Fruit fly (Drosophila melanogaster): Measurements from ENCODE around the gene bocks.

bocks gene

dm6 chr3R:9555334-9555974 is 35.3 kb downstream of the bocks start, which contains the start of the genes CG9386 and BckdhA (continued):
- TF ChIP-seq CG10321 (GFP tag; IDR thresholded peaks at IDR 0.05) (no peak), CG2889 (GFP tag; IDR thresholded peaks at IDR 0.05) (no peak), MBD-R2 (GFP tag; IDR thresholded peaks at IDR 0.05) (peak; percentile 49), CG9797 (GFP tag; optimal IDR thresholded peaks at IDR 0.05) (no peak), CG7745 (tag; optimal IDR thresholded peaks at IDR 0.05) (no peak), CG8944 (GFP tag; optimal IDR thresholded peaks at IDR 0.05) (peak; percentile 55), Hr3 (GFP tag; optimal IDR thresholded peaks at IDR 0.05) (peak; percentile 52), z (GFP tag; IDR thresholded peaks at IDR 0.05) (no peak), Atf-2 (GFP tag; optimal IDR thresholded peaks at IDR 0.05) (peak; percentile 13), CG31441 (GFP tag; IDR thresholded peaks at IDR 0.05) (peak; percentile 52; the same call in 1 of the 2 replicates), CG11695 (GFP tag; IDR thresholded peaks at IDR 0.05) (no peak), CG7786 (GFP tag; optimal IDR thresholded peaks at IDR 0.05) (peak; percentile 16), E2f1 (GFP tag; IDR thresholded peaks at IDR 0.05) (no peak), slp2 (GFP tag; optimal IDR thresholded peaks at IDR 0.05) (peak; percentile 6), CG6791 (GFP tag; IDR thresholded peaks at IDR 0.05; ENCODE audit: partially characterized antibody) (peak; percentile 12; the same call in 1 of the 3 replicates), CG16813 (GFP tag; IDR thresholded peaks at IDR 0.05; ENCODE audit: partially characterized antibody) (peak; percentile 70), CG11504 (tag; optimal IDR thresholded peaks at IDR 0.05) (no peak), CG30403 (GFP tag; optimal IDR thresholded peaks at IDR 0.05) (peak; percentile 75), Neu2 (GFP tag; optimal IDR thresholded peaks at IDR 0.05; ENCODE audit: borderline replicate concordance) (no peak), en (GFP tag; optimal IDR thresholded peaks at IDR 0.05) (no peak), sens-2 (GFP tag; IDR thresholded peaks at IDR 0.05) (no peak), nau (GFP tag; optimal IDR thresholded peaks at IDR 0.05) (no peak), CG10366 (GFP tag; IDR thresholded peaks at IDR 0.05) (peak; percentile 28; the same call in 1 of the 2 replicates), zfh2 (GFP tag; optimal IDR thresholded peaks at IDR 0.05) (peak; percentile 58), CG5953 (GFP tag; IDR thresholded peaks at IDR 0.05) (no peak), CG1792 (GFP tag; optimal IDR thresholded peaks at IDR 0.05) (no peak), CG8765 (GFP tag; IDR thresholded peaks at IDR 0.05) (0 out of 2 replicates have a peak, but pooled peaks have one; percentile 14), CG15696 (tag; optimal IDR thresholded peaks at IDR 0.05) (peak; percentile 38), CG14710 (tag; optimal IDR thresholded peaks at IDR 0.05) (peak; percentile 66), Aef1 (GFP tag; IDR thresholded peaks at IDR 0.05) (peak; percentile 13; the same call in 1 of the 3 replicates), da (GFP tag; optimal IDR thresholded peaks at IDR 0.05) (no peak), bowl (GFP tag; IDR thresholded peaks at IDR 0.05) (no peak), klu (GFP tag; IDR thresholded peaks at IDR 0.05) (no peak), CG3407 (GFP tag; optimal IDR thresholded peaks at IDR 0.05) (peak; percentile 13), nerfin-1 (tag; optimal IDR thresholded peaks at IDR 0.05) (peak; percentile 42), dm (GFP tag; optimal IDR thresholded peaks at IDR 0.05) (peak; percentile 61), BtbVII (GFP tag; optimal IDR thresholded peaks at IDR 0.05) (no peak), CG9437 (GFP tag; optimal IDR thresholded peaks at IDR 0.05) (peak; percentile 77), CG16863 (GFP tag; optimal IDR thresholded peaks at IDR 0.05) (peak; percentile 5), stwl (tag; optimal IDR thresholded peaks at IDR 0.05) (no peak), CG17328 (GFP tag; IDR thresholded peaks at IDR 0.05) (no peak), CG6654 (GFP tag; optimal IDR thresholded peaks at IDR 0.05) (no peak), luna (GFP tag; optimal IDR thresholded peaks at IDR 0.05) (no peak), tgo (GFP tag; IDR thresholded peaks at IDR 0.05) (peak; percentile 39; the same call in 1 of the 3 replicates)

Measured in whole organism, embryonic.